Worm (Caenorhabditis elegans) whole organism, L4/young adult: ENCODE measurements around the gene F01D5.5.

Experiments
- W03F9.2 ChIP-seq: fragments of 150-350 bp; optimal IDR thresholded peaks from 2 replicates; lab custom pipeline; 2014; ENCODE audit warnings: missing biosample characterization, missing genetic modification characterization
- dao-5 ChIP-seq: sonication (generic microtip); optimal IDR thresholded peaks from 2 replicates; lab custom pipeline; 2016; ENCODE audit warnings: missing genotype, missing genetic modification characterization, moderate library complexity, missing compliant biosample characterization

DNA sequence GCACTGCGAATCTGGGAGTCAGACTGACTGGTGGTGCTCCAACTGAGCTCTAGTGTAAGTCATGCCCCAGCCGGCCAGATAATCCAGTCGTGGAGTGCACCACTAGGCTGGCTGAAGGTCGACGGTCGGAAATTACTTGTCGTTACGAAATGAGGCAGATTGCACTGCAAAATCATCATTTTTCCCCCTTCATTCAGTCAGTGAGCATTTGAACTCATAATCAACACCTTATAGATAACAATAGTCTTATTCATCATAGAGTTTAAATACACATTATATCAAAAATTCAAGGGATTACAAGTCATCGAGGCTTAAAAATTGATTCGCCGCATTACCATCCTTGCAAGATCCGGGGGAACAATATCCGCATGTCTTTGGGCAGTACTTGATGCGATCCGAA lies 20.3 kb downstream of the F01D5.5 start:
- no peak for TF ChIP-seq dao-5
- no peak for TF ChIP-seq W03F9.2 (tag; lab: Kevin White, UChicago)
